Worm (Caenorhabditis elegans): ENCODE results near the gene H20J04.7.

- TF ChIP-seq ceh-6 (GFP tag; optimal IDR thresholded peaks at IDR 0.05) (no peak), ceh-48 (tag; optimal IDR thresholded peaks at IDR 0.05) (no peak)
Observed at ce11 chrII:4324061-4324460, 31.1 kb downstream of the H20J04.7 start, which contains the start of gene mog-2.
